Fruit fly (Drosophila melanogaster) ovary, adult (tissue): ENCODE data around the gene ND-B17.
A peak's percentile ranks its signal among the peaks of the same experiment; 100 is the strongest.
"Not testable (repeated sequence)": the region's sequence is repeated elsewhere in the genome, so short reads cannot be mapped to it uniquely, and the experiment has no call there.

Experiments used
- CG17801 ChIP-seq: fragments of 200-800 bp; optimal IDR thresholded peaks from 2 replicates; lab custom pipeline; 2019; ENCODE audit warnings: missing biosample characterization, mild to moderate bottlenecking, missing genetic modification characterization, moderate library complexity; ENCODE audit not compliant: partially characterized antibody

The ND-B17 gene

dm6 chr2L:15749313-15749712, 1.6 kb downstream of the ND-B17 start:
- peak; percentile 50 for TF ChIP-seq CG17801

dm6 chr2L:15748261-15748553, 2.7 kb downstream of the ND-B17 start:
- no peak for TF ChIP-seq CG17801

- no peak for TF ChIP-seq CG17801
These were observed 3.3 kb downstream of the ND-B17 start, which contains the start of gene CycE for dm6 chr2L:15747394-15748260. Gene CycE (minus strand): TSS chr2L:15748150.

dm6 chr2L:15746600-15747393, 4.1 kb downstream of the ND-B17 start:
- TF ChIP-seq CG17801 = peak; percentile 84

- no peak for TF ChIP-seq CG17801
These were observed 4.9 kb downstream of the ND-B17 start for dm6 chr2L:15745989-15746388.

- peak; percentile 52 for TF ChIP-seq CG17801
These were observed 5.6 kb downstream of the ND-B17 start for dm6 chr2L:15745036-15745854.

dm6 chr2L:15743578-15743977, 7.3 kb downstream of the ND-B17 start:
- no peak for TF ChIP-seq CG17801

- no peak for TF ChIP-seq CG17801
These were observed 7.9 kb downstream of the ND-B17 start for dm6 chr2L:15742976-15743375.

dm6 chr2L:15741418-15741817, 9.5 kb downstream of the ND-B17 start:
- TF ChIP-seq CG17801 = no peak

- TF ChIP-seq CG17801 = no peak
These were observed 10.0 kb downstream of the ND-B17 start for dm6 chr2L:15740918-15741317.

dm6 chr2L:15735918-15736317, 15.0 kb downstream of the ND-B17 start:
- no peak for TF ChIP-seq CG17801

- TF ChIP-seq CG17801 = no peak
These were observed 19.2 kb downstream of the ND-B17 start for dm6 chr2L:15731687-15732086.

- TF ChIP-seq CG17801 = not testable (repeated sequence)
These were observed 32.7 kb downstream of the ND-B17 start, which contains the start of gene stol for dm6 chr2L:15718172-15718571. Gene stol (minus strand): TSS chr2L:15718272.

dm6 chr2L:15710999-15711398, 39.9 kb downstream of the ND-B17 start, which contains the start of gene CG43924:
Gene CG43924 (minus strand): TSS chr2L:15711099.
- not testable (repeated sequence) for TF ChIP-seq CG17801

- TF ChIP-seq CG17801 = not testable (repeated sequence)
These were observed 46.0 kb downstream of the ND-B17 start, which contains the start of gene CG31827 for dm6 chr2L:15704871-15705270. Gene CG31827 (plus strand): TSS chr2L:15705171.
